Fruit fly (Drosophila melanogaster) whole organism, embryonic: Measurements from ENCODE around the gene Fer3HCH.

Source experiments
- Atf6 ChIP-seq: fragments of 200-800 bp; sonication (Bioruptor generic); IDR thresholded peaks from 2 replicates; pipeline ENCODE4 v1.3.6; 2022; ENCODE audit warnings: missing biosample characterization, missing genetic modification characterization
- Awh ChIP-seq: fragments of 200-800 bp; sonication (Bioruptor generic); IDR thresholded peaks from 2 replicates; pipeline ENCODE4, ENCODE4 v1.3.6; 2022; ENCODE audit warnings: missing biosample characterization, missing genetic modification characterization
- Bgb ChIP-seq: fragments of 200-800 bp; sonication (Bioruptor generic); IDR thresholded peaks from 2 replicates; pipeline ENCODE4 v1.3.6; 2022; ENCODE audit warnings: missing biosample characterization, missing genetic modification characterization; ENCODE audit not compliant: partially characterized antibody
- CG10366 ChIP-seq: fragments of 200-800 bp; sonication (Bioruptor generic); IDR thresholded peaks from 2 replicates; pipeline ENCODE4 v1.3.6; 2022; ENCODE audit warnings: missing biosample characterization, missing genetic modification characterization
- CG11504 ChIP-seq: fragments of 200-800 bp; sonication (Bioruptor generic); optimal IDR thresholded peaks from 3 replicates; lab custom pipeline; 2019; ENCODE audit warnings: missing biosample characterization, mild to moderate bottlenecking, missing genetic modification characterization, moderate library complexity
- CG12236 ChIP-seq: fragments of 200-800 bp; sonication (Bioruptor generic); optimal IDR thresholded peaks from 2 replicates; lab custom pipeline; 2016; ENCODE audit warnings: missing biosample characterization, missing genetic modification characterization
- CG15479 ChIP-seq: fragments of 200-800 bp; sonication (Bioruptor generic); optimal IDR thresholded peaks from 3 replicates; lab custom pipeline; 2019; ENCODE audit warnings: missing biosample characterization, mild to moderate bottlenecking, missing genetic modification characterization, moderate library complexity
- CG1647 ChIP-seq: fragments of 200-800 bp; sonication (Bioruptor generic); optimal IDR thresholded peaks from 3 replicates; lab custom pipeline; 2016; ENCODE audit warnings: missing biosample characterization, missing genetic modification characterization
- CG16863 ChIP-seq: fragments of 200-800 bp; sonication (Bioruptor generic); optimal IDR thresholded peaks from 3 replicates; lab custom pipeline; 2016; ENCODE audit warnings: missing biosample characterization, missing genetic modification characterization
- CG2875 ChIP-seq: fragments of 200-800 bp; sonication (Bioruptor generic); optimal IDR thresholded peaks from 2 replicates; lab custom pipeline; 2017; ENCODE audit warnings: missing biosample characterization, mild to moderate bottlenecking, missing genetic modification characterization, missing genetic modification reagents
- CG31388 ChIP-seq: fragments of 200-800 bp; sonication (Bioruptor generic); optimal IDR thresholded peaks from 2 replicates; lab custom pipeline; 2016; ENCODE audit warnings: missing biosample characterization, missing genetic modification characterization
- CG6254 ChIP-seq: fragments of 200-800 bp; sonication (Bioruptor generic); optimal IDR thresholded peaks from 3 replicates; lab custom pipeline; 2017; ENCODE audit warnings: mild to moderate bottlenecking, missing biosample characterization, missing genetic modification reagents, missing genetic modification characterization
- CG6791 ChIP-seq: fragments of 200-800 bp; sonication (Bioruptor generic); IDR thresholded peaks from 3 replicates; pipeline ENCODE4 v1.3.6; 2022; ENCODE audit warnings: missing biosample characterization, missing genetic modification characterization; ENCODE audit not compliant: partially characterized antibody
- CG6854 ChIP-seq: fragments of 200-800 bp; sonication (Bioruptor generic); optimal IDR thresholded peaks from 3 replicates; lab custom pipeline; 2017; ENCODE audit warnings: missing biosample characterization, mild to moderate bottlenecking, missing genetic modification characterization
- CG8359 ChIP-seq: fragments of 200-800 bp; sonication (Bioruptor generic); optimal IDR thresholded peaks from 2 replicates; lab custom pipeline; 2017; ENCODE audit warnings: missing biosample characterization, mild to moderate bottlenecking, missing genetic modification characterization, borderline replicate concordance
- CG9817 ChIP-seq: fragments of 200-800 bp; sonication (Bioruptor generic); optimal IDR thresholded peaks from 2 replicates; lab custom pipeline; 2018; ENCODE audit warnings: missing biosample characterization, mild to moderate bottlenecking, missing genetic modification characterization, moderate library complexity
- CG9932 ChIP-seq: fragments of 200-800 bp; sonication (Bioruptor generic); IDR thresholded peaks from 2 replicates; pipeline ENCODE4 v1.3.6; 2022; ENCODE audit warnings: missing biosample characterization, missing genetic modification characterization
- Dref ChIP-seq: fragments of 200-800 bp; sonication (Bioruptor generic); IDR thresholded peaks from 2 replicates; pipeline ENCODE4 v1.3.6; 2022; ENCODE audit warnings: missing biosample characterization, missing genetic modification characterization
- Drgx ChIP-seq: fragments of 200-800 bp; sonication (Bioruptor generic); IDR thresholded peaks from 2 replicates; pipeline ENCODE4 v1.3.6; 2022; ENCODE audit warnings: missing biosample characterization, missing genetic modification characterization
- Gsc ChIP-seq: fragments of 200-800 bp; sonication (Bioruptor generic); IDR thresholded peaks from 2 replicates; pipeline ENCODE4 v1.3.6; 2022; ENCODE audit warnings: missing biosample characterization, missing genetic modification characterization
- H15 ChIP-seq: fragments of 200-800 bp; sonication (Bioruptor generic); IDR thresholded peaks from 3 replicates; pipeline ENCODE4 v1.3.6; 2022; ENCODE audit warnings: missing biosample characterization, missing genetic modification characterization
- HmgZ ChIP-seq: fragments of 200-800 bp; sonication (Bioruptor generic); optimal IDR thresholded peaks from 2 replicates; lab custom pipeline; 2018; ENCODE audit warnings: missing biosample characterization, mild to moderate bottlenecking, missing genetic modification characterization
- Hr3 ChIP-seq: fragments of 200-800 bp; sonication (Bioruptor generic); optimal IDR thresholded peaks from 3 replicates; lab custom pipeline; 2016; ENCODE audit warnings: missing biosample characterization, missing genetic modification characterization
- Meics ChIP-seq: fragments of 200-800 bp; sonication (Bioruptor generic); optimal IDR thresholded peaks from 2 replicates; lab custom pipeline; 2017; ENCODE audit warnings: missing biosample characterization, mild to moderate bottlenecking, missing genetic modification characterization
- NK7.1 ChIP-seq: fragments of 200-800 bp; sonication (Bioruptor generic); optimal IDR thresholded peaks from 3 replicates; lab custom pipeline; 2016; ENCODE audit warnings: missing biosample characterization, missing genetic modification characterization
- Nf-YB ChIP-seq: fragments of 200-800 bp; sonication (Bioruptor generic); optimal IDR thresholded peaks from 3 replicates; lab custom pipeline; 2019; ENCODE audit warnings: missing biosample characterization, mild to moderate bottlenecking, missing genetic modification characterization, moderate library complexity
- Oaz ChIP-seq: fragments of 200-800 bp; sonication (Bioruptor generic); IDR thresholded peaks from 2 replicates; pipeline ENCODE4 v1.3.6; 2022; ENCODE audit warnings: missing biosample characterization, missing genetic modification characterization
- Poxn ChIP-seq: fragments of 200-800 bp; sonication (Bioruptor generic); IDR thresholded peaks from 2 replicates; pipeline ENCODE4 v1.3.6; 2022; ENCODE audit warnings: missing biosample characterization, missing genetic modification characterization
- Scr ChIP-seq: fragments of 200-800 bp; sonication (Bioruptor generic); IDR thresholded peaks from 2 replicates; pipeline ENCODE4 v1.3.6; 2022; ENCODE audit warnings: missing biosample characterization, missing genetic modification characterization; ENCODE audit not compliant: partially characterized antibody
- ab ChIP-seq: fragments of 200-800 bp; sonication (Bioruptor generic); optimal IDR thresholded peaks from 2 replicates; lab custom pipeline; 2016; ENCODE audit warnings: missing biosample characterization, missing genetic modification characterization
- ap ChIP-seq: fragments of 200-800 bp; sonication (Bioruptor generic); IDR thresholded peaks from 2 replicates; pipeline ENCODE4 v1.3.6; 2022; ENCODE audit warnings: missing biosample characterization, missing genetic modification characterization
- bigmax ChIP-seq: fragments of 200-800 bp; sonication (Bioruptor generic); optimal IDR thresholded peaks from 2 replicates; lab custom pipeline; 2018; ENCODE audit warnings: missing biosample characterization, mild to moderate bottlenecking, missing genetic modification characterization
- chn ChIP-seq: fragments of 200-800 bp; sonication (Bioruptor generic); optimal IDR thresholded peaks from 2 replicates; lab custom pipeline; 2016; ENCODE audit warnings: missing biosample characterization, missing genetic modification characterization
- crc ChIP-seq: fragments of 200-800 bp; sonication (Bioruptor generic); optimal IDR thresholded peaks from 2 replicates; lab custom pipeline; 2016; ENCODE audit warnings: missing biosample characterization, missing genetic modification characterization
- fd96Cb ChIP-seq: fragments of 200-800 bp; sonication (Bioruptor generic); optimal IDR thresholded peaks from 2 replicates; lab custom pipeline; 2018; ENCODE audit warnings: missing biosample characterization, mild to moderate bottlenecking, missing genetic modification characterization, moderate library complexity
- gcm ChIP-seq: fragments of 200-800 bp; sonication (Bioruptor generic); optimal IDR thresholded peaks from 2 replicates; lab custom pipeline; 2019; ENCODE audit warnings: missing biosample characterization, mild to moderate bottlenecking, missing genetic modification characterization, moderate library complexity
- gfzf ChIP-seq: fragments of 200-800 bp; sonication (Bioruptor generic); optimal IDR thresholded peaks from 2 replicates; lab custom pipeline; 2016; ENCODE audit warnings: missing biosample characterization, mild to moderate bottlenecking, missing genetic modification characterization, moderate library complexity
- grn ChIP-seq: fragments of 200-800 bp; sonication (Bioruptor generic); optimal IDR thresholded peaks from 3 replicates; lab custom pipeline; 2017; ENCODE audit warnings: missing biosample characterization, missing genetic modification characterization
- gro ChIP-seq: fragments of 200-800 bp; sonication (Bioruptor generic); optimal IDR thresholded peaks from 2 replicates; lab custom pipeline; 2016; ENCODE audit warnings: missing biosample characterization, missing genetic modification characterization
- gsb ChIP-seq: fragments of 200-800 bp; sonication (Bioruptor generic); IDR thresholded peaks from 2 replicates; pipeline ENCODE4 v1.3.6; 2022; ENCODE audit warnings: missing biosample characterization, missing genetic modification characterization
- hkb ChIP-seq, 2 experiments: fragments of 200-800 bp in 1 of 2; fragments of >200 bp in 1 of 2; sonication (Bioruptor generic) in 1 of 2; IDR thresholded peaks in 1 of 2; optimal IDR thresholded peaks in 1 of 2; 2 replicates each; pipeline versions ENCODE4 v1.3.6 to Lab custom; 2017 to 2022; ENCODE audit warnings: missing biosample characterization in 1 of 2, missing genetic modification characterization in 1 of 2
- insv ChIP-seq, 2 experiments: fragments of 200-800 bp; sonication (Bioruptor generic); optimal IDR thresholded peaks; 3 replicates each; lab custom pipeline; 2016 to 2018; ENCODE audit warnings: missing biosample characterization in 2 of 2, missing genetic modification characterization in 2 of 2
- kay ChIP-seq: fragments of 200-800 bp; sonication (Bioruptor generic); optimal IDR thresholded peaks from 2 replicates; lab custom pipeline; 2016; ENCODE audit warnings: missing biosample characterization, missing genetic modification characterization
- lilli ChIP-seq: fragments of 200-800 bp; sonication (Bioruptor generic); optimal IDR thresholded peaks from 3 replicates; lab custom pipeline; 2016; ENCODE audit warnings: missing biosample characterization, missing genetic modification characterization
- lmd ChIP-seq: fragments of 200-800 bp; sonication (Bioruptor generic); IDR thresholded peaks from 2 replicates; pipeline ENCODE4 v1.3.6; 2022; ENCODE audit warnings: missing biosample characterization, missing genetic modification characterization
- pfk ChIP-seq: fragments of 200-800 bp; sonication (Bioruptor generic); optimal IDR thresholded peaks from 2 replicates; lab custom pipeline; 2018; ENCODE audit warnings: missing biosample characterization, mild to moderate bottlenecking, missing genetic modification characterization, moderate library complexity
- ranshi ChIP-seq: fragments of 200-800 bp; sonication (Bioruptor generic); IDR thresholded peaks from 2 replicates; pipeline ENCODE4 v1.3.6; 2022; ENCODE audit warnings: missing biosample characterization, missing genetic modification characterization
- trh ChIP-seq: fragments of 200-800 bp; sonication (Bioruptor generic); optimal IDR thresholded peaks from 2 replicates; lab custom pipeline; 2016; ENCODE audit warnings: missing biosample characterization, missing genetic modification characterization
- zen2 ChIP-seq: fragments of 200-800 bp; sonication (Bioruptor generic); IDR thresholded peaks from 3 replicates; pipeline ENCODE4 v1.3.6; 2022; ENCODE audit warnings: missing biosample characterization, missing genetic modification characterization; ENCODE audit not compliant: partially characterized antibody

Fer3HCH gene

dm6 chrX:13136939-13137697, 29.1 kb upstream of the Fer3HCH start (continued):
- TF ChIP-seq CG12236 (no peak), Meics (GFP tag; lab: Kevin White, UChicago) (peak; percentile 11), Awh (GFP tag; lab: Robert Waterston, UW) (peak; percentile 72), chn (GFP tag; lab: Kevin White, UChicago) (no peak), gsb (GFP tag; lab: Robert Waterston, UW) (no peak), Gsc (no peak), Bgb (GFP tag; lab: Robert Waterston, UW) (no peak), Drgx (GFP tag; lab: Robert Waterston, UW) (peak; percentile 64), CG6254 (no peak), Hr3 (GFP tag; lab: Kevin White, UChicago) (peak; percentile 12), Scr (GFP tag; lab: Robert Waterston, UW) (no peak), CG6854 (GFP tag; lab: Kevin White, UChicago) (no peak), trh (peak; percentile 18), HmgZ (tag; lab: Kevin White, UChicago) (no peak), gro (no peak), CG1647 (GFP tag; lab: Kevin White, UChicago) (no peak), CG9817 (tag; lab: Kevin White, UChicago) (no peak), NK7.1 (GFP tag; lab: Kevin White, UChicago) (no peak), pfk (GFP tag; lab: Kevin White, UChicago) (no peak), Dref (GFP tag; lab: Robert Waterston, UW) (no peak), Atf6 (GFP tag; lab: Robert Waterston, UW) (no peak), CG6791 (GFP tag; lab: Robert Waterston, UW) (no peak), Oaz (GFP tag; lab: Robert Waterston, UW) (0 out of 2 replicates have a peak, but pooled peaks have one; percentile 10), CG9932 (no peak), CG15479 (GFP tag; lab: Kevin White, UChicago) (no peak), fd96Cb (tag; lab: Kevin White, UChicago) (peak; percentile 38), Poxn (GFP tag; lab: Robert Waterston, UW) (no peak), ab (GFP tag; lab: Kevin White, UChicago) (no peak), CG8359 (GFP tag; lab: Kevin White, UChicago) (no peak), lmd (GFP tag; lab: Robert Waterston, UW) (peak; percentile 66), gfzf (no peak), CG10366 (GFP tag; lab: Robert Waterston, UW) (peak; percentile 76), CG16863 (GFP tag; lab: Kevin White, UChicago) (no peak), crc (GFP tag; lab: Kevin White, UChicago) (no peak), grn (no peak), insv (GFP tag; optimal IDR thresholded peaks at IDR 0.05; lab: Kevin White, UChicago) (no peak), bigmax (GFP tag; lab: Kevin White, UChicago) (no peak), ap (GFP tag; lab: Robert Waterston, UW) (peak; percentile 58), CG2875 (GFP tag; lab: Kevin White, UChicago) (peak; percentile 27), CG31388 (GFP tag; lab: Kevin White, UChicago) (no peak), H15 (GFP tag; lab: Robert Waterston, UW) (peak; percentile 74; the same call in 2 of the 3 replicates), hkb (optimal IDR thresholded peaks at IDR 0.05; lab: Kevin White, UChicago) (no peak), hkb (GFP tag; IDR thresholded peaks at IDR 0.05; lab: Robert Waterston, UW) (peak; percentile 81), CG11504 (tag; lab: Kevin White, UChicago) (peak; percentile 70), gcm (GFP tag; lab: Kevin White, UChicago) (peak; percentile 20), kay (GFP tag; lab: Kevin White, UChicago) (no peak), lilli (peak; percentile 29), ranshi (peak; percentile 71), Nf-YB (GFP tag; lab: Kevin White, UChicago) (peak; percentile 38), zen2 (GFP tag; lab: Robert Waterston, UW) (no peak)
